Fruit fly (Drosophila melanogaster) whole organism, embryonic: ENCODE measurements around the gene Cpr78Cb.

Experiments used
- Atf-2 ChIP-seq: fragments of 200-800 bp; sonication (Bioruptor generic); optimal IDR thresholded peaks from 2 replicates; lab custom pipeline; 2016; ENCODE audit warnings: missing biosample characterization, missing genetic modification characterization
- BEAF-32 ChIP-seq: fragments of 200-800 bp; sonication (Bioruptor generic); optimal IDR thresholded peaks from 3 replicates; lab custom pipeline; 2017; ENCODE audit warnings: missing biosample characterization, missing genetic modification characterization, mild to moderate bottlenecking, moderate library complexity, missing genetic modification reagents
- CG10959 ChIP-seq: fragments of 200-800 bp; sonication (Bioruptor generic); IDR thresholded peaks from 2 replicates; pipeline ENCODE4 v1.3.6; 2022; ENCODE audit warnings: missing biosample characterization, missing genetic modification characterization
- CG11560 ChIP-seq: fragments of 200-800 bp; sonication (Bioruptor generic); IDR thresholded peaks from 3 replicates; pipeline ENCODE4 v1.3.6; 2022; ENCODE audit warnings: missing biosample characterization, missing genetic modification characterization
- CG11696 ChIP-seq: fragments of 200-800 bp; sonication (Bioruptor generic); IDR thresholded peaks from 2 replicates; pipeline ENCODE4 v1.3.6; 2022; ENCODE audit warnings: missing biosample characterization, missing genetic modification characterization
- CG11723 ChIP-seq: fragments of 200-800 bp; sonication (Bioruptor generic); optimal IDR thresholded peaks from 2 replicates; lab custom pipeline; 2017; ENCODE audit warnings: missing biosample characterization, mild to moderate bottlenecking, missing genetic modification characterization
- CG13296 ChIP-seq: fragments of 200-800 bp; sonication (Bioruptor generic); optimal IDR thresholded peaks from 3 replicates; lab custom pipeline; 2018; ENCODE audit warnings: missing biosample characterization, mild to moderate bottlenecking, missing genetic modification characterization
- CG14014 ChIP-seq: fragments of 200-800 bp; sonication (Bioruptor generic); IDR thresholded peaks from 2 replicates; pipeline ENCODE4 v1.3.6; 2022; ENCODE audit warnings: missing biosample characterization, missing genetic modification characterization
- CG14710 ChIP-seq: fragments of 200-800 bp; sonication (Bioruptor generic); optimal IDR thresholded peaks from 3 replicates; lab custom pipeline; 2019; ENCODE audit warnings: missing biosample characterization, mild to moderate bottlenecking, missing genetic modification characterization, moderate library complexity
- CG14860 ChIP-seq: fragments of 200-800 bp; sonication (Bioruptor generic); IDR thresholded peaks from 3 replicates; pipeline ENCODE4 v1.3.6; 2022; ENCODE audit warnings: missing biosample characterization, missing genetic modification characterization; ENCODE audit not compliant: partially characterized antibody
- CG16863 ChIP-seq: fragments of 200-800 bp; sonication (Bioruptor generic); optimal IDR thresholded peaks from 3 replicates; lab custom pipeline; 2016; ENCODE audit warnings: missing biosample characterization, missing genetic modification characterization
- CG17186 ChIP-seq: fragments of 200-800 bp; sonication (Bioruptor generic); optimal IDR thresholded peaks from 3 replicates; lab custom pipeline; 2017; ENCODE audit warnings: missing biosample characterization, missing genetic modification reagents, missing genetic modification characterization
- CG18764 ChIP-seq: fragments of 200-800 bp; sonication (Bioruptor generic); optimal IDR thresholded peaks from 3 replicates; lab custom pipeline; 2016; ENCODE audit warnings: missing biosample characterization, missing genetic modification characterization
- CG2129 ChIP-seq: fragments of 200-800 bp; sonication (Bioruptor generic); IDR thresholded peaks from 2 replicates; pipeline ENCODE4 v1.3.6; 2022; ENCODE audit warnings: missing biosample characterization, missing genetic modification characterization; ENCODE audit not compliant: partially characterized antibody
- CG2712 ChIP-seq: fragments of 200-800 bp; optimal IDR thresholded peaks from 3 replicates; lab custom pipeline; 2019; ENCODE audit warnings: missing biosample characterization, mild to moderate bottlenecking, missing genetic modification characterization, moderate library complexity
- CG31365 ChIP-seq: fragments of 200-800 bp; sonication (Bioruptor generic); optimal IDR thresholded peaks from 2 replicates; lab custom pipeline; 2018; ENCODE audit warnings: missing biosample characterization, mild to moderate bottlenecking, missing genetic modification characterization
- CG32772 ChIP-seq: fragments of 200-800 bp; sonication (Bioruptor generic); IDR thresholded peaks from 2 replicates; pipeline ENCODE4 v1.3.6; 2022; ENCODE audit warnings: missing biosample characterization, missing genetic modification characterization
- CG34224 ChIP-seq: fragments of 200-800 bp; sonication (Bioruptor generic); IDR thresholded peaks from 3 replicates; pipeline ENCODE4 v1.3.6; 2022; ENCODE audit warnings: missing biosample characterization, missing genetic modification characterization; ENCODE audit not compliant: partially characterized antibody
- CG3847 ChIP-seq: fragments of 200-800 bp; sonication (Bioruptor generic); IDR thresholded peaks from 2 replicates; pipeline ENCODE4 v1.3.6; 2022; ENCODE audit warnings: missing biosample characterization, missing genetic modification characterization
- CG5245 ChIP-seq: fragments of 200-800 bp; sonication (Bioruptor generic); optimal IDR thresholded peaks from 3 replicates; lab custom pipeline; 2016; ENCODE audit warnings: missing biosample characterization, missing genetic modification characterization
- CG6791 ChIP-seq: fragments of 200-800 bp; sonication (Bioruptor generic); IDR thresholded peaks from 3 replicates; pipeline ENCODE4 v1.3.6; 2022; ENCODE audit warnings: missing biosample characterization, missing genetic modification characterization; ENCODE audit not compliant: partially characterized antibody
- Doc3 ChIP-seq: fragments of 200-800 bp; sonication (Bioruptor generic); IDR thresholded peaks from 3 replicates; pipeline ENCODE4 v1.3.6; 2022; ENCODE audit warnings: missing biosample characterization, missing genetic modification characterization; ENCODE audit not compliant: partially characterized antibody
- Fer3 ChIP-seq: fragments of 200-800 bp; sonication (Bioruptor generic); optimal IDR thresholded peaks from 2 replicates; lab custom pipeline; 2018; ENCODE audit warnings: missing biosample characterization, mild to moderate bottlenecking, missing genetic modification characterization, moderate library complexity
- MBD-R2 ChIP-seq: fragments of 200-800 bp; sonication (Bioruptor generic); IDR thresholded peaks from 2 replicates; pipeline ENCODE4 v1.3.6; 2022; ENCODE audit warnings: missing biosample characterization, missing genetic modification characterization
- Pdp1 ChIP-seq, 2 experiments: fragments of 200-800 bp; sonication (Bioruptor generic); optimal IDR thresholded peaks; 3 replicates each; lab custom pipeline; 2016; ENCODE audit warnings: missing biosample characterization in 2 of 2, missing genetic modification characterization in 2 of 2, mild to moderate bottlenecking in 1 of 2, moderate library complexity in 1 of 2
- Rfx ChIP-seq: fragments of 200-800 bp; sonication (Bioruptor generic); IDR thresholded peaks from 2 replicates; pipeline ENCODE4 v1.3.6; 2022; ENCODE audit warnings: missing biosample characterization, missing genetic modification characterization
- Side ChIP-seq: fragments of 200-800 bp; sonication (Bioruptor generic); optimal IDR thresholded peaks from 2 replicates; lab custom pipeline; 2016; ENCODE audit warnings: missing biosample characterization, missing genetic modification characterization
- Sin3A ChIP-seq: fragments of >200 bp; optimal IDR thresholded peaks from 2 replicates; lab custom pipeline; 2018
- Sry-δ ChIP-seq: fragments of 200-800 bp; sonication (Bioruptor generic); optimal IDR thresholded peaks from 2 replicates; lab custom pipeline; 2016; ENCODE audit warnings: missing biosample characterization, missing genetic modification characterization
- Usf ChIP-seq: fragments of 200-800 bp; sonication (Bioruptor generic); optimal IDR thresholded peaks from 2 replicates; lab custom pipeline; 2017; ENCODE audit warnings: missing genotype, missing biosample characterization, missing genetic modification characterization
- Xrp1 ChIP-seq: fragments of 200-800 bp; sonication (Bioruptor generic); IDR thresholded peaks from 2 replicates; pipeline ENCODE4 v1.3.6; 2022; ENCODE audit warnings: missing biosample characterization, missing genetic modification characterization
- ase ChIP-seq: fragments of 200-800 bp; sonication (Bioruptor generic); IDR thresholded peaks from 3 replicates; pipeline ENCODE4 v1.3.6; 2022; ENCODE audit warnings: missing biosample characterization, missing genetic modification characterization
- ato ChIP-seq: fragments of 200-800 bp; sonication (Bioruptor generic); IDR thresholded peaks from 2 replicates; pipeline ENCODE4 v1.3.6; 2022; ENCODE audit warnings: missing biosample characterization, missing genetic modification characterization; ENCODE audit not compliant: partially characterized antibody
- btn ChIP-seq: fragments of 200-800 bp; sonication (Bioruptor generic); optimal IDR thresholded peaks from 2 replicates; lab custom pipeline; 2016; ENCODE audit warnings: missing biosample characterization, missing genetic modification characterization
- en ChIP-seq: fragments of 200-800 bp; sonication (Bioruptor generic); optimal IDR thresholded peaks from 2 replicates; lab custom pipeline; 2016; ENCODE audit warnings: missing biosample characterization, missing genetic modification characterization
- fd3F ChIP-seq: fragments of 200-800 bp; sonication (Bioruptor generic); optimal IDR thresholded peaks from 2 replicates; lab custom pipeline; 2018; ENCODE audit warnings: missing biosample characterization, mild to moderate bottlenecking, missing genetic modification characterization, moderate library complexity
- gfzf ChIP-seq: fragments of 200-800 bp; sonication (Bioruptor generic); optimal IDR thresholded peaks from 2 replicates; lab custom pipeline; 2016; ENCODE audit warnings: missing biosample characterization, mild to moderate bottlenecking, missing genetic modification characterization, moderate library complexity
- grau ChIP-seq: fragments of 200-800 bp; optimal IDR thresholded peaks from 3 replicates; lab custom pipeline; 2019; ENCODE audit warnings: missing biosample characterization, mild to moderate bottlenecking, missing genetic modification characterization, moderate library complexity
- gsb ChIP-seq: fragments of 200-800 bp; sonication (Bioruptor generic); IDR thresholded peaks from 2 replicates; pipeline ENCODE4 v1.3.6; 2022; ENCODE audit warnings: missing biosample characterization, missing genetic modification characterization
- gt ChIP-seq: fragments of 200-800 bp; sonication (Bioruptor generic); IDR thresholded peaks from 2 replicates; pipeline ENCODE4 v1.3.6; 2022; ENCODE audit warnings: missing biosample characterization, missing genetic modification characterization
- hb ChIP-seq: fragments of 200-800 bp; sonication (Bioruptor generic); IDR thresholded peaks from 3 replicates; pipeline ENCODE4 v1.3.6; 2022; ENCODE audit warnings: missing biosample characterization, missing genetic modification characterization; ENCODE audit not compliant: partially characterized antibody
- hbn ChIP-seq: fragments of 200-800 bp; sonication (Bioruptor generic); IDR thresholded peaks from 2 replicates; pipeline ENCODE4 v1.3.6; 2022; ENCODE audit warnings: missing biosample characterization, missing genetic modification characterization; ENCODE audit not compliant: partially characterized antibody
- her ChIP-seq: fragments of 200-800 bp; sonication (Bioruptor generic); optimal IDR thresholded peaks from 2 replicates; lab custom pipeline; 2016; ENCODE audit warnings: missing biosample characterization, missing genetic modification characterization
- inv ChIP-seq: fragments of 200-800 bp; sonication (Bioruptor generic); IDR thresholded peaks from 2 replicates; pipeline ENCODE4 v1.3.6; 2022; ENCODE audit warnings: missing biosample characterization, missing genetic modification characterization; ENCODE audit not compliant: partially characterized antibody
- klu ChIP-seq: fragments of 200-800 bp; sonication (Bioruptor generic); IDR thresholded peaks from 2 replicates; pipeline ENCODE4 v1.3.6; 2022; ENCODE audit warnings: missing biosample characterization, missing genetic modification characterization
- pzg ChIP-seq: fragments of 200-800 bp; sonication (Bioruptor generic); optimal IDR thresholded peaks from 3 replicates; lab custom pipeline; 2018; ENCODE audit warnings: missing biosample characterization, mild to moderate bottlenecking, missing genetic modification characterization, moderate library complexity
- repo ChIP-seq: fragments of 200-800 bp; sonication (Bioruptor generic); optimal IDR thresholded peaks from 2 replicates; lab custom pipeline; 2016; ENCODE audit warnings: missing biosample characterization, missing genetic modification characterization
- trem ChIP-seq: fragments of 200-800 bp; optimal IDR thresholded peaks from 3 replicates; lab custom pipeline; 2019; ENCODE audit warnings: missing biosample characterization, mild to moderate bottlenecking, missing genetic modification characterization, moderate library complexity
- unpg ChIP-seq: fragments of 200-800 bp; sonication (Bioruptor generic); optimal IDR thresholded peaks from 3 replicates; lab custom pipeline; 2018; ENCODE audit warnings: missing biosample characterization, mild to moderate bottlenecking, missing genetic modification characterization, moderate library complexity
- vnd ChIP-seq: fragments of 200-800 bp; sonication (Bioruptor generic); IDR thresholded peaks from 3 replicates; pipeline ENCODE4 v1.3.6; 2022; ENCODE audit warnings: missing biosample characterization, missing genetic modification characterization; ENCODE audit not compliant: partially characterized antibody

Cpr78Cb gene

DNA sequence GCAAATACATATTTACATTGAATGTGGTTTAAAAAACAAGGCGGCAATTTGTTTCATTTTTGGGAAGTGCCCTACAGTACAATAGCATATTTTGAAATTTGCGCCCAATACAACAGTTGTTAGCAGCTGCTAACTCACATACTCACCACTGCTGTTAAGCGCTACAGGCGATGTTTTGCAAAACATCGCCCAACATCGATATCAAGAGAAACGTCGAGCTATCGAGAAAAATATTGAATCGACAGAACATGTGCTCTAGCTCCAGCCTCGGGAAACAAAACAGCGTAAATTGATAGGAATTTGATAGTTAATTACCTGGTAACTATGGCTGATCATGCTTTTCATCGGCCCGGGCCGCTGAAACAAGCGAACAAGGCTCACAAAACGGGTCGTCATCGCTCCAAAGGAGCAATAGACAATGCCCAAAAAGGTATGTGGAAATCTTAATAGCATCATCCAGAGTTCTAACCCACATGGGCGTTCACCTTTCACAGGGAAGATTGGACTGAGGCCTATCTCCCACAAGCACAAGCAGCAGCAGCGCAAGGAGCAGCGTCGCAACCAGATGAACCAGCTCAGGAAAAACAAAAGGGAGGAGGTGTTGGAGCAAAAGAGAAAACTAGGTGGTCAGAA, 40.8 kb downstream of the Cpr78Cb start, which contains the start of gene Tsr1 (continued):
- peak; percentile 19 for TF ChIP-seq gfzf (GFP tag; lab: Kevin White, UChicago)
- no peak for TF ChIP-seq Atf-2
- TF ChIP-seq en (GFP tag; lab: Kevin White, UChicago) = no peak
- no peak for TF ChIP-seq CG3847
- no peak for TF ChIP-seq Pdp1 (GFP tag; optimal IDR thresholded peaks at IDR 0.05; lab: Kevin White, UChicago)
- peak; percentile 47 for TF ChIP-seq MBD-R2 (GFP tag; lab: Robert Waterston, UW)
- TF ChIP-seq CG13296 (GFP tag; lab: Kevin White, UChicago) = no peak
- no peak for TF ChIP-seq gt
- no peak for TF ChIP-seq CG14014 (GFP tag; lab: Robert Waterston, UW)
- TF ChIP-seq CG5245 (GFP tag; lab: Kevin White, UChicago) = no peak
- TF ChIP-seq klu (GFP tag; lab: Robert Waterston, UW) = no peak
- peak; percentile 69 for TF ChIP-seq pzg (GFP tag; lab: Kevin White, UChicago)
- TF ChIP-seq CG14710 = no peak
- TF ChIP-seq Fer3 (tag; lab: Kevin White, UChicago) = no peak
- TF ChIP-seq her (GFP tag; lab: Kevin White, UChicago) = peak; percentile 39
- peak; percentile 79 for TF ChIP-seq vnd (GFP tag; lab: Robert Waterston, UW)
- peak; percentile 82 for TF ChIP-seq CG6791 (GFP tag; lab: Robert Waterston, UW)
- TF ChIP-seq Doc3 (GFP tag; lab: Robert Waterston, UW) = peak; percentile 78
- peak; percentile 88 for TF ChIP-seq CG17186
- TF ChIP-seq hb (GFP tag; lab: Robert Waterston, UW) = peak; percentile 55; the same call in 1 of the 3 replicates
- TF ChIP-seq ase = no peak
- TF ChIP-seq CG32772 = no peak
- TF ChIP-seq CG2712 (tag; lab: Kevin White, UChicago) = peak; percentile 59
- TF ChIP-seq CG18764 = no peak
- TF ChIP-seq unpg = no peak
- no peak for TF ChIP-seq CG11696
- peak; percentile 83; the same call in 1 of the 2 replicates for TF ChIP-seq ato (GFP tag; lab: Robert Waterston, UW)
- no peak for TF ChIP-seq CG31365 (tag; lab: Kevin White, UChicago)
- peak; percentile 24 for TF ChIP-seq Sin3A (lab: Kevin White, UChicago)
- no peak for TF ChIP-seq repo
- peak; percentile 74 for TF ChIP-seq Sry-δ (GFP tag; lab: Kevin White, UChicago)
- TF ChIP-seq Usf (GFP tag; lab: Kevin White, UChicago) = no peak
- TF ChIP-seq grau (tag; lab: Kevin White, UChicago) = no peak
- no peak for TF ChIP-seq fd3F (GFP tag; lab: Kevin White, UChicago)
- TF ChIP-seq trem (tag; lab: Kevin White, UChicago) = peak; percentile 47
- TF ChIP-seq BEAF-32 = peak; percentile 82
- TF ChIP-seq CG14860 = peak; percentile 69
- no peak for TF ChIP-seq Xrp1 (GFP tag; lab: Robert Waterston, UW)
- peak; percentile 83 for TF ChIP-seq hbn (GFP tag; lab: Robert Waterston, UW)
- no peak for TF ChIP-seq CG10959 (GFP tag; lab: Robert Waterston, UW)
- no peak for TF ChIP-seq Side (GFP tag; lab: Kevin White, UChicago)
- TF ChIP-seq Rfx (GFP tag; lab: Robert Waterston, UW) = peak; percentile 14; the same call in 1 of the 2 replicates
- TF ChIP-seq CG11560 (tag; lab: Robert Waterston, UW) = no peak
- TF ChIP-seq gsb = no peak
- peak; percentile 67 for TF ChIP-seq CG2129 (GFP tag; lab: Robert Waterston, UW)
- peak; percentile 94 for TF ChIP-seq CG34224
- TF ChIP-seq CG16863 (GFP tag; lab: Kevin White, UChicago) = no peak
- no peak for TF ChIP-seq btn (GFP tag; lab: Kevin White, UChicago)
- no peak for TF ChIP-seq CG11723 (GFP tag; lab: Kevin White, UChicago)
- TF ChIP-seq inv (GFP tag; lab: Robert Waterston, UW) = peak; percentile 70
